ENCODE assay signal across 3 fruit fly cellular contexts in genomic region chr3L:8185263-8186227, dm6.
TF ChIP-seq lines count a peak whose summit lies in the region.

No protein-coding gene starts in this region.

TF ChIP-seq in whole organism, adult, 20 proteins besides CTCF, POLR2A, EP300 and RAD21 (continued from another document):
- TF ChIP-seq Hr96 (GFP tag; optimal IDR thresholded peaks at IDR 0.05; lab: Kevin White, UChicago) (peak; percentile 73), CG11617 (GFP tag; optimal IDR thresholded peaks at IDR 0.05; lab: Kevin White, UChicago) (peak; percentile 81)

TF ChIP-seq in whole organism, embryonic, 481 proteins besides CTCF, POLR2A, EP300 and RAD21 (continued from another document and continues in another):
- TF ChIP-seq fd3F (GFP tag; optimal IDR thresholded peaks at IDR 0.05; lab: Kevin White, UChicago): no peak
- peak; percentile 4; the same call in 1 of the 3 replicates for TF ChIP-seq zfh1 (GFP tag; IDR thresholded peaks at IDR 0.05; lab: Robert Waterston, UW)
- TF ChIP-seq jing (GFP tag; optimal IDR thresholded peaks at IDR 0.05; lab: Kevin White, UChicago): no peak
- peak; percentile 57 for TF ChIP-seq CG9609 (GFP tag; optimal IDR thresholded peaks at IDR 0.05; lab: Kevin White, UChicago)
- no peak for TF ChIP-seq crc (GFP tag; optimal IDR thresholded peaks at IDR 0.05; lab: Kevin White, UChicago)
- TF ChIP-seq sens-2 (GFP tag; IDR thresholded peaks at IDR 0.05; lab: Robert Waterston, UW): peak; percentile 86
- TF ChIP-seq wek (GFP tag; optimal IDR thresholded peaks at IDR 0.05; lab: Kevin White, UChicago): no peak
- peak; percentile 62 for TF ChIP-seq CG9932 (GFP tag; IDR thresholded peaks at IDR 0.05; lab: Robert Waterston, UW)
- no peak for TF ChIP-seq Sin3A (optimal IDR thresholded peaks at IDR 0.05; lab: Kevin White, UChicago)
- no peak for TF ChIP-seq CG14860 (GFP tag; IDR thresholded peaks at IDR 0.05; lab: Robert Waterston, UW; ENCODE audit: partially characterized antibody)
- peak; percentile 41; the same call in 1 of the 2 replicates for TF ChIP-seq Xrp1 (GFP tag; IDR thresholded peaks at IDR 0.05; lab: Robert Waterston, UW)
- TF ChIP-seq HLHmδ (GFP tag; optimal IDR thresholded peaks at IDR 0.05; lab: Kevin White, UChicago): peak; percentile 15
- no peak for TF ChIP-seq CG8388 (GFP tag; optimal IDR thresholded peaks at IDR 0.05; lab: Kevin White, UChicago)
- TF ChIP-seq CG4854 (GFP tag; optimal IDR thresholded peaks at IDR 0.05; lab: Kevin White, UChicago): no peak
- TF ChIP-seq CHES-1-like (GFP tag; optimal IDR thresholded peaks at IDR 0.05; lab: Kevin White, UChicago): peak; percentile 44
- no peak for TF ChIP-seq sr (GFP tag; IDR thresholded peaks at IDR 0.05; lab: Robert Waterston, UW)
- TF ChIP-seq Bdp1 (GFP tag; optimal IDR thresholded peaks at IDR 0.05; lab: Kevin White, UChicago): peak; percentile 3
- TF ChIP-seq D (optimal IDR thresholded peaks at IDR 0.05; lab: Kevin White, UChicago): peak; percentile 2
- TF ChIP-seq D (GFP tag; optimal IDR thresholded peaks at IDR 0.05; lab: Kevin White, UChicago): peak; percentile 22
- no peak for TF ChIP-seq usp (GFP tag; optimal IDR thresholded peaks at IDR 0.05; lab: Kevin White, UChicago)
- TF ChIP-seq Vsx1 (GFP tag; optimal IDR thresholded peaks at IDR 0.05; lab: Kevin White, UChicago): peak; percentile 47
- peak; percentile 63 for TF ChIP-seq CG16863 (GFP tag; optimal IDR thresholded peaks at IDR 0.05; lab: Kevin White, UChicago)
- TF ChIP-seq CG9797 (GFP tag; optimal IDR thresholded peaks at IDR 0.05; lab: Kevin White, UChicago): no peak
- no peak for TF ChIP-seq gce (GFP tag; IDR thresholded peaks at IDR 0.05; lab: Robert Waterston, UW)
- TF ChIP-seq CG12155 (GFP tag; optimal IDR thresholded peaks at IDR 0.05; lab: Kevin White, UChicago): peak; percentile 47
- TF ChIP-seq lbe (GFP tag; optimal IDR thresholded peaks at IDR 0.05; lab: Kevin White, UChicago): no peak
- peak; percentile 55 for TF ChIP-seq CG12391 (tag; optimal IDR thresholded peaks at IDR 0.05; lab: Kevin White, UChicago)
- no peak for TF ChIP-seq CG12236 (GFP tag; optimal IDR thresholded peaks at IDR 0.05; lab: Kevin White, UChicago)
- TF ChIP-seq CG3407 (GFP tag; optimal IDR thresholded peaks at IDR 0.05; lab: Kevin White, UChicago): no peak
- peak; percentile 43 for TF ChIP-seq phol (tag; optimal IDR thresholded peaks at IDR 0.05; lab: Kevin White, UChicago)
- peak; percentile 65 for TF ChIP-seq Side (GFP tag; optimal IDR thresholded peaks at IDR 0.05; lab: Kevin White, UChicago)
- peak; percentile 26 for TF ChIP-seq CG18011 (GFP tag; optimal IDR thresholded peaks at IDR 0.05; lab: Kevin White, UChicago)
- no peak for TF ChIP-seq br (optimal IDR thresholded peaks at IDR 0.05; lab: Kevin White, UChicago)
- no peak for TF ChIP-seq CG15011 (GFP tag; optimal IDR thresholded peaks at IDR 0.05; lab: Kevin White, UChicago)
- TF ChIP-seq Meics (GFP tag; optimal IDR thresholded peaks at IDR 0.05; lab: Kevin White, UChicago): no peak
- TF ChIP-seq nerfin-1 (tag; optimal IDR thresholded peaks at IDR 0.05; lab: Kevin White, UChicago): peak; percentile 2
- no peak for TF ChIP-seq CG12071 (GFP tag; optimal IDR thresholded peaks at IDR 0.05; lab: Kevin White, UChicago)
- TF ChIP-seq Kr (GFP tag; optimal IDR thresholded peaks at IDR 0.05; lab: Kevin White, UChicago): no peak
- TF ChIP-seq trh (GFP tag; optimal IDR thresholded peaks at IDR 0.05; lab: Kevin White, UChicago): no peak
- peak; percentile 5 for TF ChIP-seq Ets97D (GFP tag; optimal IDR thresholded peaks at IDR 0.05; lab: Kevin White, UChicago)
- TF ChIP-seq Nf-YA (GFP tag; IDR thresholded peaks at IDR 0.05; lab: Robert Waterston, UW): no peak
- no peak for TF ChIP-seq CG3726 (GFP tag; IDR thresholded peaks at IDR 0.05; lab: Robert Waterston, UW)
- TF ChIP-seq CG17361 (GFP tag; IDR thresholded peaks at IDR 0.05; lab: Robert Waterston, UW): 0 out of 3 replicates have a peak, but pooled peaks have one; percentile 45
- no peak for TF ChIP-seq Lim3 (GFP tag; IDR thresholded peaks at IDR 0.05; lab: Robert Waterston, UW)
- TF ChIP-seq sens (GFP tag; lab: Kevin White, UChicago): peak; percentile 89
- no peak for TF ChIP-seq ato (GFP tag; IDR thresholded peaks at IDR 0.05; lab: Robert Waterston, UW; ENCODE audit: partially characterized antibody)
- 0 out of 4 replicates have a peak, but pooled peaks have one; percentile 41 for TF ChIP-seq chinmo (GFP tag; IDR thresholded peaks at IDR 0.05; lab: Robert Waterston, UW; ENCODE audit: partially characterized antibody)
- TF ChIP-seq ssp (GFP tag; IDR thresholded peaks at IDR 0.05; lab: Robert Waterston, UW): no peak
- 0 out of 3 replicates have a peak, but pooled peaks have one; percentile 44 for TF ChIP-seq CG6175 (GFP tag; IDR thresholded peaks at IDR 0.05; lab: Robert Waterston, UW)
- TF ChIP-seq mld (GFP tag; IDR thresholded peaks at IDR 0.05; lab: Robert Waterston, UW; ENCODE audit: partially characterized antibody): no peak
- TF ChIP-seq CG11504 (tag; optimal IDR thresholded peaks at IDR 0.05; lab: Kevin White, UChicago): peak; percentile 57
- peak; percentile 47; the same call in 1 of the 2 replicates for TF ChIP-seq gsb (GFP tag; IDR thresholded peaks at IDR 0.05; lab: Robert Waterston, UW)
- TF ChIP-seq CG17385 (GFP tag; optimal IDR thresholded peaks at IDR 0.05; lab: Kevin White, UChicago): peak; percentile 33
- TF ChIP-seq CG15601 (tag; optimal IDR thresholded peaks at IDR 0.05; lab: Kevin White, UChicago): no peak
- peak; percentile 38 for TF ChIP-seq unpg (GFP tag; optimal IDR thresholded peaks at IDR 0.05; lab: Kevin White, UChicago)
- peak; percentile 92 for TF ChIP-seq CG10543 (GFP tag; optimal IDR thresholded peaks at IDR 0.05; lab: Kevin White, UChicago)
- TF ChIP-seq stc (GFP tag; IDR thresholded peaks at IDR 0.05; lab: Robert Waterston, UW): no peak
- no peak for TF ChIP-seq CG31388 (GFP tag; optimal IDR thresholded peaks at IDR 0.05; lab: Kevin White, UChicago)
- peak; percentile 41 for TF ChIP-seq Mad (GFP tag; optimal IDR thresholded peaks at IDR 0.05; lab: Kevin White, UChicago)
- TF ChIP-seq Oaz (GFP tag; IDR thresholded peaks at IDR 0.05; lab: Robert Waterston, UW): 0 out of 2 replicates have a peak, but pooled peaks have one; percentile 30
- no peak for TF ChIP-seq B-H2 (GFP tag; optimal IDR thresholded peaks at IDR 0.05; lab: Kevin White, UChicago)
- no peak for TF ChIP-seq abd-A (tag; optimal IDR thresholded peaks at IDR 0.05; lab: Kevin White, UChicago)
- peak; percentile 38 to 48 for TF ChIP-seq dpn (GFP tag; optimal IDR thresholded peaks at IDR 0.05; lab: Kevin White, UChicago)
- no peak for TF ChIP-seq BEAF-32 (GFP tag; optimal IDR thresholded peaks at IDR 0.05; lab: Kevin White, UChicago)

TF ChIP-seq in whole organism, prepupa, 60 proteins besides CTCF, POLR2A, EP300 and RAD21 (continued from another document):
- peak; percentile 74 for TF ChIP-seq fkh (GFP tag; optimal IDR thresholded peaks at IDR 0.05; lab: Kevin White, UChicago)
- peak; percentile 64 for TF ChIP-seq CG7368 (GFP tag; optimal IDR thresholded peaks at IDR 0.05; lab: Kevin White, UChicago)
- no peak for TF ChIP-seq CG6276 (GFP tag; optimal IDR thresholded peaks at IDR 0.05; lab: Kevin White, UChicago)
- peak; percentile 13 for TF ChIP-seq CG4318 (GFP tag; optimal IDR thresholded peaks at IDR 0.05; lab: Kevin White, UChicago)
- TF ChIP-seq Eip78C (GFP tag; lab: Kevin White, UChicago): peak; percentile 94
- TF ChIP-seq Eip75B (GFP tag; optimal IDR thresholded peaks at IDR 0.05; lab: Kevin White, UChicago): peak; percentile 63
- no peak for TF ChIP-seq Eip93F (GFP tag; optimal IDR thresholded peaks at IDR 0.05; lab: Kevin White, UChicago)
- TF ChIP-seq CG10631 (GFP tag; optimal IDR thresholded peaks at IDR 0.05; lab: Kevin White, UChicago): peak; percentile 50
- TF ChIP-seq Sox102F (GFP tag; optimal IDR thresholded peaks at IDR 0.05; lab: Kevin White, UChicago): no peak
- peak; percentile 61; the same call in 2 of the 3 replicates for TF ChIP-seq eg (GFP tag; IDR thresholded peaks at IDR 0.05; lab: Robert Waterston, UW)
- peak; percentile 64 for TF ChIP-seq Gug (GFP tag; IDR thresholded peaks at IDR 0.05; lab: Robert Waterston, UW)
- TF ChIP-seq CG6163 (GFP tag; IDR thresholded peaks at IDR 0.05; lab: Robert Waterston, UW): peak; percentile 63; the same call in 2 of the 3 replicates
- TF ChIP-seq CG11902 (GFP tag; optimal IDR thresholded peaks at IDR 0.05; lab: Kevin White, UChicago): peak; percentile 51
- no peak for TF ChIP-seq CG6854 (GFP tag; optimal IDR thresholded peaks at IDR 0.05; lab: Kevin White, UChicago)
- TF ChIP-seq Hr4 (GFP tag; optimal IDR thresholded peaks at IDR 0.05; lab: Kevin White, UChicago): peak; percentile 74
- TF ChIP-seq CG16779 (tag; optimal IDR thresholded peaks at IDR 0.05; lab: Kevin White, UChicago): peak; percentile 55
- peak; percentile 77 for TF ChIP-seq svp (GFP tag; lab: Kevin White, UChicago)
- TF ChIP-seq CG3032 (tag; optimal IDR thresholded peaks at IDR 0.05; lab: Kevin White, UChicago): peak; percentile 46
- peak; percentile 40 for TF ChIP-seq Lpt (GFP tag; optimal IDR thresholded peaks at IDR 0.05; lab: Kevin White, UChicago)
- peak; percentile 25 for TF ChIP-seq CG34406 (GFP tag; optimal IDR thresholded peaks at IDR 0.05; lab: Kevin White, UChicago)
- TF ChIP-seq net (GFP tag; optimal IDR thresholded peaks at IDR 0.05; lab: Kevin White, UChicago): peak; percentile 55
- peak; percentile 58 for TF ChIP-seq Ets96B (tag; optimal IDR thresholded peaks at IDR 0.05; lab: Kevin White, UChicago)
- peak; percentile 74 for TF ChIP-seq acj6 (GFP tag; optimal IDR thresholded peaks at IDR 0.05; lab: Kevin White, UChicago)
- TF ChIP-seq CG8319 (GFP tag; optimal IDR thresholded peaks at IDR 0.05; lab: Kevin White, UChicago): peak; percentile 46
- TF ChIP-seq pdm3 (GFP tag; optimal IDR thresholded peaks at IDR 0.05; lab: Kevin White, UChicago): peak; percentile 68
- peak; percentile 57 for TF ChIP-seq CG11762 (GFP tag; optimal IDR thresholded peaks at IDR 0.05; lab: Kevin White, UChicago; ENCODE audit: insufficient read depth)
- TF ChIP-seq dsx (GFP tag; optimal IDR thresholded peaks at IDR 0.05; lab: Kevin White, UChicago; ENCODE audit: poor library complexity, severe bottlenecking): peak; percentile 36
- peak; percentile 32; the same call in 1 of the 2 replicates for TF ChIP-seq CG11294 (GFP tag; IDR thresholded peaks at IDR 0.05; lab: Robert Waterston, UW)
- TF ChIP-seq CG10669 (GFP tag; optimal IDR thresholded peaks at IDR 0.05; lab: Kevin White, UChicago): peak; percentile 67
- peak; percentile 14 for TF ChIP-seq dac (GFP tag; optimal IDR thresholded peaks at IDR 0.05; lab: Kevin White, UChicago)
- TF ChIP-seq Hr38 (GFP tag; optimal IDR thresholded peaks at IDR 0.05; lab: Kevin White, UChicago): no peak
- TF ChIP-seq CG15336 (GFP tag; IDR thresholded peaks at IDR 0.05; lab: Robert Waterston, UW): 0 out of 2 replicates have a peak, but pooled peaks have one; percentile 55
- TF ChIP-seq Smox (GFP tag; optimal IDR thresholded peaks at IDR 0.05; lab: Kevin White, UChicago): no peak
- TF ChIP-seq CG1621 (tag; optimal IDR thresholded peaks at IDR 0.05; lab: Kevin White, UChicago): peak; percentile 44
- peak; percentile 28 for TF ChIP-seq CG31627 (GFP tag; optimal IDR thresholded peaks at IDR 0.05; lab: Kevin White, UChicago)
- no peak for TF ChIP-seq Blimp-1 (GFP tag; optimal IDR thresholded peaks at IDR 0.05; lab: Kevin White, UChicago)
- TF ChIP-seq Hr39 (GFP tag; optimal IDR thresholded peaks at IDR 0.05; lab: Kevin White, UChicago): peak; percentile 52
- TF ChIP-seq lz (GFP tag; optimal IDR thresholded peaks at IDR 0.05; lab: Kevin White, UChicago): peak; percentile 43
- peak; percentile 70 for TF ChIP-seq CG3919 (GFP tag; optimal IDR thresholded peaks at IDR 0.05; lab: Kevin White, UChicago)
- peak; percentile 45 for TF ChIP-seq CG6808 (GFP tag; optimal IDR thresholded peaks at IDR 0.05; lab: Kevin White, UChicago)
- peak; percentile 50 for TF ChIP-seq CG8632 (GFP tag; optimal IDR thresholded peaks at IDR 0.05; lab: Kevin White, UChicago)
